Worm (Caenorhabditis elegans) whole organism, L4/young adult: ENCODE results near the gene F35G2.5.

ENCODE experiments used
- W03F9.2 ChIP-seq: fragments of 150-350 bp; optimal IDR thresholded peaks from 2 replicates; lab custom pipeline; 2014; ENCODE audit warnings: missing biosample characterization, missing genetic modification characterization
- dao-5 ChIP-seq: sonication (generic microtip); optimal IDR thresholded peaks from 2 replicates; lab custom pipeline; 2016; ENCODE audit warnings: missing genotype, missing genetic modification characterization, moderate library complexity, missing compliant biosample characterization
- him-1 ChIP-seq: sonication (generic microtip); optimal IDR thresholded peaks from 2 replicates; lab custom pipeline; 2016; ENCODE audit warnings: missing genotype, missing genetic modification reagents, missing genetic modification characterization, missing compliant biosample characterization

ce11 chrIV:12265877-12266276, 46.5 kb downstream of the F35G2.5 start:
- TF ChIP-seq him-1 (no peak), dao-5 (tag; lab: Kevin White, UChicago) (no peak), W03F9.2 (no peak)
